Worm (Caenorhabditis elegans) whole organism, young adult: Measurements from ENCODE around the gene Y46B2A.3.
A peak's percentile ranks its signal among the peaks of the same experiment; 100 is the strongest.

ENCODE experiments used
- B0019.2 ChIP-seq: fragments of 200-800 bp; sonication (Bioruptor generic); conservative IDR thresholded peaks from 2 replicates; pipeline ENCODE4 v1.3.6; 2022; ENCODE audit warnings: missing genetic modification reagents, missing genetic modification characterization, missing compliant biosample characterization
- B0336.3 ChIP-seq: fragments of 200-800 bp; sonication (Bioruptor generic); IDR thresholded peaks from 2 replicates; pipeline ENCODE4 v1.3.6; 2022; ENCODE audit warnings: missing genetic modification characterization, missing compliant biosample characterization
- C06A6.2 ChIP-seq: fragments of 200-800 bp; sonication (Bioruptor generic); conservative IDR thresholded peaks from 2 replicates; pipeline ENCODE4 v1.3.6; 2022; ENCODE audit warnings: missing genetic modification characterization, missing compliant biosample characterization
- D2030.7 ChIP-seq: fragments of 200-800 bp; sonication (Bioruptor generic); IDR thresholded peaks from 2 replicates; pipeline ENCODE4 v1.3.6; 2022; ENCODE audit warnings: missing genetic modification reagents, missing genetic modification characterization, missing compliant biosample characterization
- F10E7.11 ChIP-seq: sonication (generic microtip); optimal IDR thresholded peaks from 2 replicates; lab custom pipeline; 2017; ENCODE audit warnings: mild to moderate bottlenecking, missing genetic modification characterization, moderate library complexity, missing compliant biosample characterization
- F22D6.2 ChIP-seq: sonication (generic microtip); optimal IDR thresholded peaks from 2 replicates; lab custom pipeline; 2016; ENCODE audit warnings: mild to moderate bottlenecking, missing genetic modification characterization, missing compliant biosample characterization
- F55B11.4 ChIP-seq: sonication (generic microtip); optimal IDR thresholded peaks from 2 replicates; lab custom pipeline; 2016; ENCODE audit warnings: missing compliant biosample characterization, missing genetic modification characterization, borderline replicate concordance; ENCODE audit not compliant: insufficient read depth
- F57A8.1 ChIP-seq: fragments of 200-800 bp; sonication (Bioruptor generic); optimal IDR thresholded peaks from 2 replicates; lab custom pipeline; 2018; ENCODE audit warnings: mild to moderate bottlenecking, missing genetic modification characterization, moderate library complexity, missing compliant biosample characterization
- F57C9.4 ChIP-seq: sonication (generic microtip); optimal IDR thresholded peaks from 2 replicates; lab custom pipeline; 2017; ENCODE audit warnings: mild to moderate bottlenecking, missing genetic modification characterization, missing compliant biosample characterization
- Y53G8AR.9 ChIP-seq: fragments of 200-800 bp; sonication (Bioruptor generic); conservative IDR thresholded peaks from 2 replicates; pipeline ENCODE4 v1.3.6; 2022; ENCODE audit warnings: missing genetic modification reagents, missing genetic modification characterization, missing compliant biosample characterization
- Y79H2A.3 ChIP-seq: fragments of 200-800 bp; sonication (Bioruptor generic); conservative IDR thresholded peaks from 2 replicates; pipeline ENCODE4 v1.3.6; 2022; ENCODE audit warnings: missing genetic modification reagents, missing genetic modification characterization, missing compliant biosample characterization
- ama-1 ChIP-seq, 3 experiments: fragments of 150-350 bp in 1 of 3; sonication (generic microtip) in 2 of 3; optimal IDR thresholded peaks; 2 replicates each; lab custom pipeline; 2014 to 2018; ENCODE audit warnings: missing biosample characterization in 2 of 3, missing genetic modification characterization in 2 of 3, missing genetic modification reagents in 2 of 3
- attf-5 ChIP-seq: fragments of 200-800 bp; sonication (Bioruptor generic); optimal IDR thresholded peaks from 2 replicates; lab custom pipeline; 2018; ENCODE audit warnings: mild to moderate bottlenecking, missing genetic modification characterization, missing compliant biosample characterization
- attf-6 ChIP-seq: fragments of 200-800 bp; sonication (Bioruptor generic); IDR thresholded peaks from 2 replicates; pipeline ENCODE4 v1.3.6; 2022; ENCODE audit warnings: missing genetic modification reagents, missing genetic modification characterization, missing compliant biosample characterization
- bed-2 ChIP-seq: fragments of 200-800 bp; sonication (Bioruptor generic); IDR thresholded peaks from 2 replicates; pipeline ENCODE4 v1.3.6; 2022; ENCODE audit warnings: missing genetic modification reagents, missing genetic modification characterization, missing compliant biosample characterization
- ceh-100 ChIP-seq: fragments of 200-800 bp; sonication (Bioruptor generic); IDR thresholded peaks from 2 replicates; pipeline ENCODE4 v1.3.6; 2022; ENCODE audit warnings: missing genetic modification reagents, missing genetic modification characterization, missing compliant biosample characterization
- ceh-27 ChIP-seq: fragments of 200-800 bp; sonication (Bioruptor generic); optimal IDR thresholded peaks from 2 replicates; lab custom pipeline; 2018; ENCODE audit warnings: mild to moderate bottlenecking, missing genetic modification characterization, moderate library complexity, missing compliant biosample characterization
- ceh-40 ChIP-seq: fragments of 200-800 bp; sonication (Bioruptor generic); IDR thresholded peaks from 2 replicates; pipeline ENCODE4 v1.3.6; 2022; ENCODE audit warnings: missing genetic modification characterization, missing compliant biosample characterization
- chd-7 ChIP-seq: sonication (generic microtip); optimal IDR thresholded peaks from 2 replicates; lab custom pipeline; 2016; ENCODE audit warnings: mild to moderate bottlenecking, missing genetic modification characterization, moderate library complexity, missing compliant biosample characterization
- dox-1 ChIP-seq: fragments of 200-800 bp; sonication (Bioruptor generic); IDR thresholded peaks from 2 replicates; pipeline ENCODE4 v1.3.6; 2022; ENCODE audit warnings: missing genetic modification reagents, missing genetic modification characterization, missing compliant biosample characterization
- egl-44 ChIP-seq: fragments of 200-800 bp; sonication (Bioruptor generic); IDR thresholded peaks from 2 replicates; pipeline ENCODE4 v1.3.6; 2022; ENCODE audit warnings: missing genetic modification reagents, missing genetic modification characterization, missing compliant biosample characterization
- ekl-4 ChIP-seq: fragments of 200-800 bp; sonication (Bioruptor generic); IDR thresholded peaks from 2 replicates; pipeline ENCODE4 v1.3.6; 2022; ENCODE audit warnings: missing genetic modification reagents, missing genetic modification characterization, missing compliant biosample characterization
- hlh-26 ChIP-seq: fragments of 200-800 bp; sonication (Bioruptor generic); conservative IDR thresholded peaks from 2 replicates; pipeline ENCODE4 v1.3.6; 2022; ENCODE audit warnings: missing genetic modification reagents, missing genetic modification characterization, missing compliant biosample characterization
- hmg-1.2 ChIP-seq: fragments of 200-800 bp; sonication (Bioruptor generic); IDR thresholded peaks from 2 replicates; pipeline ENCODE4 v1.3.6; 2022; ENCODE audit warnings: missing genetic modification reagents, missing genetic modification characterization, missing compliant biosample characterization
- hmg-20 ChIP-seq: fragments of 200-800 bp; sonication (Bioruptor generic); IDR thresholded peaks from 2 replicates; pipeline ENCODE4 v1.3.6; 2022; ENCODE audit warnings: missing genetic modification reagents, missing genetic modification characterization, missing compliant biosample characterization
- hrde-1 ChIP-seq: sonication (generic microtip); optimal IDR thresholded peaks from 2 replicates; lab custom pipeline; 2016; ENCODE audit warnings: missing genetic modification characterization, mild to moderate bottlenecking, missing compliant biosample characterization, moderate library complexity, missing genotype, missing genetic modification reagents, borderline replicate concordance
- let-526 ChIP-seq: fragments of 200-800 bp; sonication (Bioruptor generic); IDR thresholded peaks from 2 replicates; pipeline ENCODE4 v1.3.6; 2022; ENCODE audit warnings: missing genetic modification reagents, missing genetic modification characterization, missing compliant biosample characterization
- lin-26 ChIP-seq: fragments of 200-800 bp; sonication (Bioruptor generic); IDR thresholded peaks from 2 replicates; pipeline ENCODE4 v1.3.6; 2022; ENCODE audit warnings: missing genetic modification reagents, missing genetic modification characterization, missing compliant biosample characterization
- lin-35 ChIP-seq, 3 experiments: fragments of 150-350 bp in 2 of 3; sonication (generic microtip) in 1 of 3; optimal IDR thresholded peaks; 2 replicates each; lab custom pipeline; 2014 to 2018; ENCODE audit warnings: missing biosample characterization in 3 of 3, missing genetic modification characterization in 3 of 3, missing genetic modification reagents in 3 of 3
- madf-3 ChIP-seq: fragments of 200-800 bp; sonication (Bioruptor generic); IDR thresholded peaks from 2 replicates; pipeline ENCODE4 v1.3.6; 2022; ENCODE audit warnings: missing genetic modification reagents, missing genetic modification characterization, missing compliant biosample characterization
- madf-6 ChIP-seq: fragments of 200-800 bp; sonication (Bioruptor generic); IDR thresholded peaks from 2 replicates; pipeline ENCODE4 v1.3.6; 2022; ENCODE audit warnings: missing genetic modification reagents, missing genetic modification characterization, missing compliant biosample characterization
- mcd-1 ChIP-seq: fragments of 200-800 bp; sonication (Bioruptor generic); IDR thresholded peaks from 2 replicates; pipeline ENCODE4 v1.3.6; 2022; ENCODE audit warnings: missing genetic modification reagents, missing genetic modification characterization, missing compliant biosample characterization
- nfya-1 ChIP-seq: sonication (generic microtip); optimal IDR thresholded peaks from 2 replicates; lab custom pipeline; 2017; ENCODE audit warnings: antibody characterized with exemption, missing compliant biosample characterization, missing genetic modification characterization, borderline replicate concordance; ENCODE audit not compliant: insufficient read depth
- nhr-80 ChIP-seq: sonication (generic microtip); optimal IDR thresholded peaks from 2 replicates; lab custom pipeline; 2016; ENCODE audit warnings: missing genetic modification characterization, missing compliant biosample characterization
- rec-8 ChIP-seq, 2 experiments: sonication (generic microtip); optimal IDR thresholded peaks; 2 replicates each; lab custom pipeline; 2016; ENCODE audit warnings: mild to moderate bottlenecking in 2 of 2, missing genetic modification characterization in 2 of 2, missing genetic modification reagents in 2 of 2, missing genotype in 2 of 2, missing biosample characterization in 1 of 2, missing compliant biosample characterization in 1 of 2, moderate library complexity in 1 of 2
- rpc-1 ChIP-seq, 2 experiments: fragments of 150-350 bp in 1 of 2; sonication (generic microtip) in 1 of 2; optimal IDR thresholded peaks; 2 replicates each; lab custom pipeline; 2014 to 2018; ENCODE audit warnings: missing biosample characterization in 1 of 2, missing genetic modification characterization in 1 of 2, missing genetic modification reagents in 1 of 2, missing genotype in 1 of 2
- sea-2 ChIP-seq: fragments of 200-800 bp; sonication (Bioruptor generic); IDR thresholded peaks from 2 replicates; pipeline ENCODE4 v1.3.6; 2022; ENCODE audit warnings: missing genetic modification characterization, missing compliant biosample characterization
- snpc-1.1 ChIP-seq: sonication (generic microtip); optimal IDR thresholded peaks from 2 replicates; lab custom pipeline; 2017; ENCODE audit warnings: missing genetic modification characterization, mild to moderate bottlenecking, missing compliant biosample characterization, antibody characterized with exemption, moderate library complexity, missing genotype, missing genetic modification reagents; ENCODE audit not compliant: insufficient read depth
- snpc-3.4 ChIP-seq: sonication (generic microtip); optimal IDR thresholded peaks from 2 replicates; lab custom pipeline; 2017; ENCODE audit warnings: missing genetic modification characterization, mild to moderate bottlenecking, missing compliant biosample characterization, antibody characterized with exemption, moderate library complexity, missing genotype, missing genetic modification reagents
- somi-1 ChIP-seq: fragments of 200-800 bp; sonication (Bioruptor generic); optimal IDR thresholded peaks from 2 replicates; lab custom pipeline; 2018; ENCODE audit warnings: mild to moderate bottlenecking, missing genetic modification characterization, missing compliant biosample characterization
- sptf-2 ChIP-seq: fragments of 200-800 bp; sonication (Bioruptor generic); optimal IDR thresholded peaks from 2 replicates; lab custom pipeline; 2018; ENCODE audit warnings: mild to moderate bottlenecking, missing genetic modification characterization, missing compliant biosample characterization
- tlf-1 ChIP-seq: fragments of 200-800 bp; sonication (Bioruptor generic); optimal IDR thresholded peaks from 2 replicates; lab custom pipeline; 2018; ENCODE audit warnings: mild to moderate bottlenecking, missing genetic modification characterization, missing compliant biosample characterization
- xnd-1 ChIP-seq: sonication (generic microtip); optimal IDR thresholded peaks from 2 replicates; lab custom pipeline; 2016; ENCODE audit warnings: missing genotype, missing genetic modification reagents, missing genetic modification characterization, missing compliant biosample characterization
- zim-3 ChIP-seq: sonication (generic microtip); optimal IDR thresholded peaks from 2 replicates; lab custom pipeline; 2017; ENCODE audit warnings: mild to moderate bottlenecking, missing genetic modification characterization, moderate library complexity, missing compliant biosample characterization
- ztf-25 ChIP-seq: fragments of 200-800 bp; sonication (Bioruptor generic); IDR thresholded peaks from 2 replicates; pipeline ENCODE4 v1.3.6; 2022; ENCODE audit warnings: missing genetic modification reagents, missing genetic modification characterization, missing compliant biosample characterization
- ztf-26 ChIP-seq: sonication (generic microtip); optimal IDR thresholded peaks from 2 replicates; lab custom pipeline; 2017; ENCODE audit warnings: missing genetic modification characterization, missing compliant biosample characterization
- ztf-3 ChIP-seq: fragments of 200-800 bp; sonication (Bioruptor generic); optimal IDR thresholded peaks from 2 replicates; lab custom pipeline; 2018; ENCODE audit warnings: mild to moderate bottlenecking, missing genetic modification characterization, missing compliant biosample characterization
- ztf-6 ChIP-seq: fragments of 200-800 bp; sonication (Bioruptor generic); IDR thresholded peaks from 2 replicates; pipeline ENCODE4 v1.3.6; 2022; ENCODE audit warnings: missing genetic modification reagents, missing genetic modification characterization, missing compliant biosample characterization

Gene Y46B2A.3

ce11 chrII:848519-848918 is 18.2 kb downstream of the Y46B2A.3 start, which contains the start of the genes acdh-9 and F28A10.13 (continued):
- TF ChIP-seq dox-1 (GFP tag; lab: Robert Waterston, UW), result no peak
- TF ChIP-seq hlh-26 (GFP tag; lab: Robert Waterston, UW), result no peak
- TF ChIP-seq B0019.2, result no peak
- TF ChIP-seq ztf-3 (GFP tag; lab: Kevin White, UChicago), result no peak
- no peak for TF ChIP-seq F10E7.11
- TF ChIP-seq rec-8 (tag; optimal IDR thresholded peaks at IDR 0.05; lab: Kevin White, UChicago), result no peak
- no peak for TF ChIP-seq D2030.7
- TF ChIP-seq nhr-80 (tag; lab: Kevin White, UChicago), result peak; percentile 74
- TF ChIP-seq sptf-2, result no peak
- no peak for TF ChIP-seq bed-2
- TF ChIP-seq xnd-1 (tag; lab: Kevin White, UChicago), result no peak
- no peak for TF ChIP-seq hmg-20 (GFP tag; lab: Robert Waterston, UW)
- peak; percentile 41; the same call in 1 of the 2 replicates for TF ChIP-seq mcd-1 (GFP tag; lab: Robert Waterston, UW)
- TF ChIP-seq ceh-40 (GFP tag; lab: Robert Waterston, UW), result no peak
- TF ChIP-seq egl-44 (GFP tag; lab: Robert Waterston, UW), result no peak
- peak; percentile 41 for TF ChIP-seq ama-1 (optimal IDR thresholded peaks at IDR 0.05; lab: Kevin White, UChicago)
- no peak for TF ChIP-seq ama-1 (GFP tag; optimal IDR thresholded peaks at IDR 0.05; lab: Kevin White, UChicago)
- no peak for TF ChIP-seq nfya-1 (tag; lab: Kevin White, UChicago)
- TF ChIP-seq ztf-26 (tag; lab: Kevin White, UChicago), result no peak
- TF ChIP-seq F22D6.2 (tag; lab: Kevin White, UChicago), result peak; percentile 65
- TF ChIP-seq Y53G8AR.9 (GFP tag; lab: Robert Waterston, UW), result no peak
- TF ChIP-seq snpc-3.4 (tag; lab: Kevin White, UChicago), result no peak
- TF ChIP-seq zim-3 (tag; lab: Kevin White, UChicago), result no peak
- no peak for TF ChIP-seq rpc-1 (optimal IDR thresholded peaks at IDR 0.05; lab: Kevin White, UChicago)
- no peak for TF ChIP-seq rpc-1 (tag; optimal IDR thresholded peaks at IDR 0.05; lab: Kevin White, UChicago)
- no peak for TF ChIP-seq F57C9.4 (tag; lab: Kevin White, UChicago)
- TF ChIP-seq lin-35 (GFP tag; optimal IDR thresholded peaks at IDR 0.05; lab: Kevin White, UChicago), result no peak
- no peak for TF ChIP-seq lin-26 (GFP tag; lab: Robert Waterston, UW)
- TF ChIP-seq somi-1 (GFP tag; lab: Kevin White, UChicago), result no peak
- no peak for TF ChIP-seq hrde-1 (tag; lab: Kevin White, UChicago)
- TF ChIP-seq C06A6.2, result no peak
- TF ChIP-seq ztf-6 (GFP tag; lab: Robert Waterston, UW), result no peak
- peak; percentile 25 for TF ChIP-seq ceh-27 (GFP tag; lab: Kevin White, UChicago)
- TF ChIP-seq chd-7, result no peak
- TF ChIP-seq ztf-25 (GFP tag; lab: Robert Waterston, UW), result no peak
- TF ChIP-seq B0336.3, result peak; percentile 70
- no peak for TF ChIP-seq F55B11.4 (tag; lab: Kevin White, UChicago)
- TF ChIP-seq tlf-1 (GFP tag; lab: Kevin White, UChicago), result peak; percentile 15
- no peak for TF ChIP-seq madf-6
- TF ChIP-seq attf-6, result no peak
- TF ChIP-seq sea-2 (GFP tag; lab: Robert Waterston, UW), result no peak
- no peak for TF ChIP-seq ekl-4 (GFP tag; lab: Robert Waterston, UW)
- TF ChIP-seq hmg-1.2 (GFP tag; lab: Robert Waterston, UW), result peak; percentile 80; the same call in 1 of the 2 replicates
- TF ChIP-seq F57A8.1 (GFP tag; lab: Kevin White, UChicago), result no peak
- TF ChIP-seq attf-5 (GFP tag; lab: Kevin White, UChicago), result peak; percentile 57
- no peak for TF ChIP-seq ceh-100 (GFP tag; lab: Robert Waterston, UW)
- TF ChIP-seq snpc-1.1 (tag; lab: Kevin White, UChicago), result no peak
- no peak for TF ChIP-seq madf-3 (GFP tag; lab: Robert Waterston, UW)
- 0 out of 2 replicates have a peak, but pooled peaks have one; percentile 55 for TF ChIP-seq let-526
- TF ChIP-seq Y79H2A.3, result no peak
